Worm (Caenorhabditis elegans): ENCODE measurements around the gene Y73F4A.1.

ce11 chrIV:9094356-9094755 lies 49.2 kb upstream of the Y73F4A.1 start, which contains the start of gene mrpl-42:
- TF ChIP-seq ztf-29 (GFP tag; IDR thresholded peaks at IDR 0.05) (no peak), flt-1 (GFP tag; IDR thresholded peaks at IDR 0.05) (no peak), cog-1 (tag; optimal IDR thresholded peaks at IDR 0.05) (no peak), tab-1 (GFP tag; IDR thresholded peaks at IDR 0.05) (no peak), T22C8.4 (GFP tag; IDR thresholded peaks at IDR 0.05) (no peak), ref-1 (GFP tag; conservative IDR thresholded peaks at IDR 0.05) (no peak), klf-2 (GFP tag; conservative IDR thresholded peaks at IDR 0.05) (no peak)

Data from whole organism, midembryonic.